Fruit fly (Drosophila melanogaster) whole organism, embryonic: ENCODE measurements around the gene Indy.

Experiments
- Adf1 ChIP-seq: fragments of 200-800 bp; sonication (Bioruptor generic); IDR thresholded peaks from 2 replicates; pipeline ENCODE4 v1.3.6; 2022; ENCODE audit warnings: missing biosample characterization, missing genetic modification characterization
- B-H2 ChIP-seq: fragments of 200-800 bp; sonication (Bioruptor generic); optimal IDR thresholded peaks from 2 replicates; lab custom pipeline; 2018; ENCODE audit warnings: missing biosample characterization, mild to moderate bottlenecking, missing genetic modification characterization
- CG10431 ChIP-seq: fragments of 200-800 bp; sonication (Bioruptor generic); optimal IDR thresholded peaks from 3 replicates; lab custom pipeline; 2018; ENCODE audit warnings: missing biosample characterization, mild to moderate bottlenecking, missing genetic modification characterization
- CG10565 ChIP-seq: fragments of 200-800 bp; sonication (Bioruptor generic); optimal IDR thresholded peaks from 3 replicates; lab custom pipeline; 2016; ENCODE audit warnings: missing biosample characterization, mild to moderate bottlenecking, missing genetic modification characterization
- CG12236 ChIP-seq: fragments of 200-800 bp; sonication (Bioruptor generic); optimal IDR thresholded peaks from 2 replicates; lab custom pipeline; 2016; ENCODE audit warnings: missing biosample characterization, missing genetic modification characterization
- CG12391 ChIP-seq: fragments of 200-800 bp; sonication (Bioruptor generic); optimal IDR thresholded peaks from 3 replicates; lab custom pipeline; 2018; ENCODE audit warnings: missing biosample characterization, mild to moderate bottlenecking, missing genetic modification characterization, moderate library complexity
- CG13123 ChIP-seq: fragments of 200-800 bp; sonication (Bioruptor generic); optimal IDR thresholded peaks from 2 replicates; lab custom pipeline; 2016; ENCODE audit warnings: missing biosample characterization, missing genetic modification characterization
- CG15479 ChIP-seq: fragments of 200-800 bp; sonication (Bioruptor generic); optimal IDR thresholded peaks from 3 replicates; lab custom pipeline; 2019; ENCODE audit warnings: missing biosample characterization, mild to moderate bottlenecking, missing genetic modification characterization, moderate library complexity
- CG17385 ChIP-seq: fragments of 200-800 bp; sonication (Bioruptor generic); optimal IDR thresholded peaks from 3 replicates; lab custom pipeline; 2018; ENCODE audit warnings: missing biosample characterization, mild to moderate bottlenecking, missing genetic modification characterization
- CG17912 ChIP-seq: fragments of 200-800 bp; sonication (Bioruptor generic); optimal IDR thresholded peaks from 2 replicates; lab custom pipeline; 2018; ENCODE audit warnings: missing biosample characterization, mild to moderate bottlenecking, missing genetic modification characterization
- CG2875 ChIP-seq: fragments of 200-800 bp; sonication (Bioruptor generic); optimal IDR thresholded peaks from 2 replicates; lab custom pipeline; 2017; ENCODE audit warnings: missing biosample characterization, mild to moderate bottlenecking, missing genetic modification characterization, missing genetic modification reagents
- CG31224 ChIP-seq: fragments of 200-800 bp; sonication (Bioruptor generic); IDR thresholded peaks from 2 replicates; pipeline ENCODE4 v1.3.6; 2022; ENCODE audit warnings: missing biosample characterization, missing genetic modification characterization
- CG32767 ChIP-seq: fragments of 200-800 bp; sonication (Bioruptor generic); IDR thresholded peaks from 2 replicates; pipeline ENCODE4 v1.3.6; 2022; ENCODE audit warnings: missing biosample characterization, missing genetic modification characterization
- CG34224 ChIP-seq: fragments of 200-800 bp; sonication (Bioruptor generic); IDR thresholded peaks from 3 replicates; pipeline ENCODE4 v1.3.6; 2022; ENCODE audit warnings: missing biosample characterization, missing genetic modification characterization; ENCODE audit not compliant: partially characterized antibody
- CG3838 ChIP-seq: fragments of 200-800 bp; sonication (Bioruptor generic); optimal IDR thresholded peaks from 3 replicates; lab custom pipeline; 2016; ENCODE audit warnings: missing biosample characterization, missing genetic modification characterization
- CG4328 ChIP-seq: fragments of 200-800 bp; sonication (Bioruptor generic); optimal IDR thresholded peaks from 3 replicates; lab custom pipeline; 2017; ENCODE audit warnings: missing biosample characterization, missing genetic modification reagents, missing genetic modification characterization
- CG6765 ChIP-seq: fragments of 200-800 bp; sonication (Bioruptor generic); optimal IDR thresholded peaks from 3 replicates; lab custom pipeline; 2017; ENCODE audit warnings: missing biosample characterization, mild to moderate bottlenecking, missing genetic modification characterization
- CG6854 ChIP-seq: fragments of 200-800 bp; sonication (Bioruptor generic); optimal IDR thresholded peaks from 3 replicates; lab custom pipeline; 2017; ENCODE audit warnings: missing biosample characterization, mild to moderate bottlenecking, missing genetic modification characterization
- CG8089 ChIP-seq: fragments of 200-800 bp; sonication (Bioruptor generic); optimal IDR thresholded peaks from 3 replicates; lab custom pipeline; 2016; ENCODE audit warnings: missing biosample characterization, missing genetic modification characterization
- CHES-1-like ChIP-seq: fragments of 200-800 bp; sonication (Bioruptor generic); optimal IDR thresholded peaks from 2 replicates; lab custom pipeline; 2016; ENCODE audit warnings: missing biosample characterization, missing genetic modification characterization
- D ChIP-seq, 2 experiments: fragments of 200-800 bp in 1 of 2; fragments of >200 bp in 1 of 2; sonication (Bioruptor generic) in 1 of 2; optimal IDR thresholded peaks; 2 replicates in 1 of 2; 3 replicates in 1 of 2; lab custom pipeline; 2017; ENCODE audit warnings: mild to moderate bottlenecking in 1 of 2, missing biosample characterization in 1 of 2, missing genetic modification characterization in 1 of 2, missing genetic modification reagents in 1 of 2
- D19B ChIP-seq: fragments of 200-800 bp; sonication (Bioruptor generic); optimal IDR thresholded peaks from 2 replicates; lab custom pipeline; 2017; ENCODE audit warnings: missing biosample characterization, mild to moderate bottlenecking, missing genetic modification characterization
- Dad ChIP-seq: fragments of 200-800 bp; sonication (Bioruptor generic); optimal IDR thresholded peaks from 3 replicates; lab custom pipeline; 2016; ENCODE audit warnings: missing biosample characterization, missing genetic modification characterization
- ERR ChIP-seq: fragments of 200-800 bp; sonication (Bioruptor generic); optimal IDR thresholded peaks from 2 replicates; lab custom pipeline; 2016; ENCODE audit warnings: missing biosample characterization, missing genetic modification characterization
- Eip74EF ChIP-seq, 2 experiments: fragments of 200-800 bp in 1 of 2; fragments of >200 bp in 1 of 2; sonication (Bioruptor generic) in 1 of 2; optimal IDR thresholded peaks; 2 replicates each; lab custom pipeline; 2017 to 2019; ENCODE audit warnings: missing biosample characterization in 2 of 2, missing genetic modification characterization in 2 of 2, mild to moderate bottlenecking in 1 of 2, moderate library complexity in 1 of 2
- Mes4 ChIP-seq: fragments of 200-800 bp; sonication (Bioruptor generic); optimal IDR thresholded peaks from 2 replicates; lab custom pipeline; 2016; ENCODE audit warnings: missing biosample characterization, missing genetic modification characterization
- Nf-YA ChIP-seq: fragments of 200-800 bp; sonication (Bioruptor generic); IDR thresholded peaks from 2 replicates; pipeline ENCODE4 v1.3.6; 2022; ENCODE audit warnings: missing biosample characterization, missing genetic modification characterization
- Rfx ChIP-seq: fragments of 200-800 bp; sonication (Bioruptor generic); IDR thresholded peaks from 2 replicates; pipeline ENCODE4 v1.3.6; 2022; ENCODE audit warnings: missing biosample characterization, missing genetic modification characterization
- YL-1 ChIP-seq: fragments of 200-800 bp; sonication (Bioruptor generic); optimal IDR thresholded peaks from 3 replicates; lab custom pipeline; 2017; ENCODE audit warnings: missing biosample characterization, mild to moderate bottlenecking, missing genetic modification characterization
- br ChIP-seq: fragments of >200 bp; optimal IDR thresholded peaks from 2 replicates; lab custom pipeline; 2017
- cato ChIP-seq: fragments of 200-800 bp; sonication (Bioruptor generic); optimal IDR thresholded peaks from 2 replicates; lab custom pipeline; 2016; ENCODE audit warnings: missing biosample characterization, missing genetic modification characterization, borderline replicate concordance
- crc ChIP-seq: fragments of 200-800 bp; sonication (Bioruptor generic); optimal IDR thresholded peaks from 2 replicates; lab custom pipeline; 2016; ENCODE audit warnings: missing biosample characterization, missing genetic modification characterization
- dmrt99B ChIP-seq: fragments of 200-800 bp; sonication (Bioruptor generic); optimal IDR thresholded peaks from 2 replicates; lab custom pipeline; 2018; ENCODE audit warnings: missing biosample characterization, mild to moderate bottlenecking, missing genetic modification characterization, moderate library complexity
- dpn ChIP-seq, 2 experiments: fragments of 200-800 bp; sonication (Bioruptor generic); optimal IDR thresholded peaks; 3 replicates each; lab custom pipeline; 2016; ENCODE audit warnings: missing biosample characterization in 2 of 2, missing genetic modification characterization in 2 of 2
- fd102C ChIP-seq: fragments of 200-800 bp; sonication (Bioruptor generic); optimal IDR thresholded peaks from 2 replicates; lab custom pipeline; 2018; ENCODE audit warnings: missing biosample characterization, mild to moderate bottlenecking, missing genetic modification characterization, moderate library complexity
- kay ChIP-seq: fragments of 200-800 bp; sonication (Bioruptor generic); optimal IDR thresholded peaks from 2 replicates; lab custom pipeline; 2016; ENCODE audit warnings: missing biosample characterization, missing genetic modification characterization
- lilli ChIP-seq: fragments of 200-800 bp; sonication (Bioruptor generic); optimal IDR thresholded peaks from 3 replicates; lab custom pipeline; 2016; ENCODE audit warnings: missing biosample characterization, missing genetic modification characterization
- odd ChIP-seq: fragments of 200-800 bp; sonication (Bioruptor generic); optimal IDR thresholded peaks from 2 replicates; lab custom pipeline; 2017; ENCODE audit warnings: missing biosample characterization, mild to moderate bottlenecking, missing genetic modification characterization
- ranshi ChIP-seq: fragments of 200-800 bp; sonication (Bioruptor generic); IDR thresholded peaks from 2 replicates; pipeline ENCODE4 v1.3.6; 2022; ENCODE audit warnings: missing biosample characterization, missing genetic modification characterization
- repo ChIP-seq: fragments of 200-800 bp; sonication (Bioruptor generic); optimal IDR thresholded peaks from 2 replicates; lab custom pipeline; 2016; ENCODE audit warnings: missing biosample characterization, missing genetic modification characterization
- schlank ChIP-seq: fragments of 200-800 bp; sonication (Bioruptor generic); optimal IDR thresholded peaks from 2 replicates; lab custom pipeline; 2018; ENCODE audit warnings: missing biosample characterization, mild to moderate bottlenecking, missing genetic modification characterization
- scrt ChIP-seq: fragments of 200-800 bp; sonication (Bioruptor generic); optimal IDR thresholded peaks from 2 replicates; lab custom pipeline; 2018; ENCODE audit warnings: missing biosample characterization, mild to moderate bottlenecking, missing genetic modification characterization, moderate library complexity
- seq ChIP-seq: fragments of 200-800 bp; sonication (Bioruptor generic); IDR thresholded peaks from 2 replicates; pipeline ENCODE4 v1.3.6; 2022; ENCODE audit warnings: missing biosample characterization, missing genetic modification characterization
- sima ChIP-seq: fragments of 200-800 bp; sonication (Bioruptor generic); optimal IDR thresholded peaks from 2 replicates; lab custom pipeline; 2016; ENCODE audit warnings: missing biosample characterization, missing genetic modification characterization
- slp2 ChIP-seq: fragments of 200-800 bp; sonication (Bioruptor generic); optimal IDR thresholded peaks from 2 replicates; lab custom pipeline; 2016; ENCODE audit warnings: missing biosample characterization, missing genetic modification characterization
- stc ChIP-seq: fragments of 200-800 bp; sonication (Bioruptor generic); IDR thresholded peaks from 2 replicates; pipeline ENCODE4 v1.3.6; 2022; ENCODE audit warnings: missing biosample characterization, missing genetic modification characterization
- unc-4 ChIP-seq: fragments of 200-800 bp; sonication (Bioruptor generic); IDR thresholded peaks from 2 replicates; pipeline ENCODE4 v1.3.6; 2022; ENCODE audit warnings: missing biosample characterization, missing genetic modification characterization; ENCODE audit not compliant: partially characterized antibody
- unpg ChIP-seq: fragments of 200-800 bp; sonication (Bioruptor generic); optimal IDR thresholded peaks from 3 replicates; lab custom pipeline; 2018; ENCODE audit warnings: missing biosample characterization, mild to moderate bottlenecking, missing genetic modification characterization, moderate library complexity
- zen ChIP-seq: fragments of 200-800 bp; sonication (Bioruptor generic); optimal IDR thresholded peaks from 3 replicates; lab custom pipeline; 2018; ENCODE audit warnings: missing biosample characterization, mild to moderate bottlenecking, missing genetic modification characterization, moderate library complexity

Gene Indy

dm6 chr3L:18813963-18814647 lies 32.0 kb downstream of the Indy start (continued):
- no peak for TF ChIP-seq unc-4 (GFP tag; lab: Robert Waterston, UW)
- TF ChIP-seq repo (GFP tag; lab: Kevin White, UChicago), result peak; percentile 68
- peak; percentile 74 for TF ChIP-seq CG6854
- peak; percentile 0 for TF ChIP-seq CG10431 (GFP tag; lab: Kevin White, UChicago)
- peak; percentile 28 to 59 for TF ChIP-seq dpn (GFP tag; optimal IDR thresholded peaks at IDR 0.05; lab: Kevin White, UChicago)
- peak; percentile 60 for TF ChIP-seq CG4328 (GFP tag; lab: Kevin White, UChicago)
- peak; percentile 40 for TF ChIP-seq B-H2
- TF ChIP-seq Mes4, result peak; percentile 35
- TF ChIP-seq D19B (GFP tag; lab: Kevin White, UChicago), result peak; percentile 3
- peak; percentile 55; the same call in 1 of the 2 replicates for TF ChIP-seq ranshi (GFP tag; lab: Robert Waterston, UW)
- TF ChIP-seq CG3838, result peak; percentile 69
- TF ChIP-seq crc (GFP tag; lab: Kevin White, UChicago), result peak; percentile 16
- peak; percentile 63 for TF ChIP-seq Nf-YA
- TF ChIP-seq D (optimal IDR thresholded peaks at IDR 0.05; lab: Kevin White, UChicago), result no peak
- TF ChIP-seq D (GFP tag; optimal IDR thresholded peaks at IDR 0.05; lab: Kevin White, UChicago), result peak; percentile 51
- no peak for TF ChIP-seq CG17912 (GFP tag; lab: Kevin White, UChicago)
- peak; percentile 48 for TF ChIP-seq CG12236 (GFP tag; lab: Kevin White, UChicago)
- TF ChIP-seq CG17385 (GFP tag; lab: Kevin White, UChicago), result peak; percentile 57
- TF ChIP-seq cato (GFP tag; lab: Kevin White, UChicago), result peak; percentile 9
- TF ChIP-seq ERR (GFP tag; lab: Kevin White, UChicago), result peak; percentile 51
- no peak for TF ChIP-seq CG10565 (GFP tag; lab: Kevin White, UChicago)
- peak; percentile 20 for TF ChIP-seq fd102C (GFP tag; lab: Kevin White, UChicago)
- no peak for TF ChIP-seq CG31224 (GFP tag; lab: Robert Waterston, UW)
- TF ChIP-seq dmrt99B, result no peak
- peak; percentile 56 for TF ChIP-seq schlank (tag; lab: Kevin White, UChicago)
- peak; percentile 70; the same call in 1 of the 2 replicates for TF ChIP-seq CG32767 (GFP tag; lab: Robert Waterston, UW)
- TF ChIP-seq CG12391, result peak; percentile 41
- peak; percentile 60 for TF ChIP-seq unpg
- peak; percentile 60 for TF ChIP-seq CG6765 (GFP tag; lab: Kevin White, UChicago)
- TF ChIP-seq sima (GFP tag; lab: Kevin White, UChicago), result no peak
- TF ChIP-seq lilli (GFP tag; lab: Kevin White, UChicago), result peak; percentile 10
- TF ChIP-seq kay (GFP tag; lab: Kevin White, UChicago), result peak; percentile 62
- TF ChIP-seq Dad (GFP tag; lab: Kevin White, UChicago), result no peak
- TF ChIP-seq CG8089 (GFP tag; lab: Kevin White, UChicago), result peak; percentile 56
- peak; percentile 53; the same call in 1 of the 3 replicates for TF ChIP-seq CG34224 (GFP tag; lab: Robert Waterston, UW)
- TF ChIP-seq seq, result peak; percentile 56; the same call in 1 of the 2 replicates
- TF ChIP-seq scrt (GFP tag; lab: Kevin White, UChicago), result peak; percentile 41
- peak in 1 of 2 experiments; percentile 45 for TF ChIP-seq Eip74EF (GFP tag; optimal IDR thresholded peaks at IDR 0.05; lab: Kevin White, UChicago)
- TF ChIP-seq odd, result peak; percentile 90
- peak; percentile 73 for TF ChIP-seq CG2875 (GFP tag; lab: Kevin White, UChicago)
- TF ChIP-seq Rfx (GFP tag; lab: Robert Waterston, UW), result no peak; the same call in 1 of the 2 replicates
- peak; percentile 63 for TF ChIP-seq stc (GFP tag; lab: Robert Waterston, UW)
- peak; percentile 85 for TF ChIP-seq CHES-1-like (GFP tag; lab: Kevin White, UChicago)
- peak; percentile 41 for TF ChIP-seq zen (tag; lab: Kevin White, UChicago)
- TF ChIP-seq CG15479 (GFP tag; lab: Kevin White, UChicago), result peak; percentile 69
- TF ChIP-seq Adf1, result peak; percentile 50; the same call in 1 of the 2 replicates
- TF ChIP-seq YL-1 (GFP tag; lab: Kevin White, UChicago), result peak; percentile 59
- TF ChIP-seq CG13123, result no peak
- peak; percentile 42 for TF ChIP-seq slp2
- no peak for TF ChIP-seq br (lab: Kevin White, UChicago)
